Worm (Caenorhabditis elegans) whole organism, L1 larva: ENCODE measurements around the gene Y41C4A.22.

Experiments
- hpl-2 ChIP-seq: fragments of 150-350 bp; optimal IDR thresholded peaks from 2 replicates; lab custom pipeline; 2014; ENCODE audit warnings: missing biosample characterization, missing genetic modification reagents, missing genetic modification characterization
- lsy-2 ChIP-seq, 2 experiments: fragments of 150-350 bp; optimal IDR thresholded peaks; 2 replicates each; lab custom pipeline; 2014; ENCODE audit warnings: missing biosample characterization in 2 of 2, missing genetic modification characterization in 2 of 2
- mdl-1 ChIP-seq, 2 experiments: fragments of 150-350 bp; optimal IDR thresholded peaks; 2 replicates each; lab custom pipeline; 2014 to 2017; ENCODE audit warnings: missing biosample characterization in 2 of 2, missing genetic modification characterization in 2 of 2, inconsistent platforms in 1 of 2
- mep-1 ChIP-seq: fragments of 150-350 bp; optimal IDR thresholded peaks from 2 replicates; lab custom pipeline; 2014; ENCODE audit warnings: missing biosample characterization, missing genetic modification characterization
- nhr-237 ChIP-seq: fragments of 150-350 bp; optimal IDR thresholded peaks from 2 replicates; lab custom pipeline; 2014; ENCODE audit warnings: missing biosample characterization, missing genetic modification characterization
- nhr-90 ChIP-seq: sonication (generic microtip); optimal IDR thresholded peaks from 2 replicates; lab custom pipeline; 2016; ENCODE audit warnings: mild to moderate bottlenecking, missing genetic modification characterization, missing compliant biosample characterization; ENCODE audit not compliant: poor library complexity
- skn-1 ChIP-seq: fragments of 150-350 bp; optimal IDR thresholded peaks from 2 replicates; lab custom pipeline; 2014; ENCODE audit warnings: missing biosample characterization, missing genetic modification characterization
- snpc-4 ChIP-seq: fragments of 150-350 bp; optimal IDR thresholded peaks from 2 replicates; lab custom pipeline; 2014; ENCODE audit warnings: missing biosample characterization, missing genetic modification characterization

ce11 chrIII:11657185-11657817 is 37.8 kb upstream of the Y41C4A.22 start, which contains the start of gene crh-1:
- TF ChIP-seq skn-1 (tag; lab: Kevin White, UChicago) = peak; percentile 65
- no peak for TF ChIP-seq nhr-237
- no peak for TF ChIP-seq hpl-2 (GFP tag; lab: Kevin White, UChicago)
- peak; percentile 74 for TF ChIP-seq snpc-4
- TF ChIP-seq nhr-90 (tag; lab: Kevin White, UChicago) = peak; percentile 84
- peak in 1 of 2 experiments; percentile 89 for TF ChIP-seq mdl-1 (tag; optimal IDR thresholded peaks at IDR 0.05; lab: Kevin White, UChicago)
- peak; percentile 94 for TF ChIP-seq mep-1 (tag; lab: Kevin White, UChicago)
- TF ChIP-seq lsy-2 (tag; optimal IDR thresholded peaks at IDR 0.05; lab: Kevin White, UChicago) = peak; percentile 85 to 86
